Fruit fly (Drosophila melanogaster) whole organism, embryonic: Measurements from ENCODE around the gene Rab21.

Experiments
- Adf1 ChIP-seq: fragments of 200-800 bp; sonication (Bioruptor generic); IDR thresholded peaks from 2 replicates; pipeline ENCODE4 v1.3.6; 2022; ENCODE audit warnings: missing biosample characterization, missing genetic modification characterization
- Atf6 ChIP-seq: fragments of 200-800 bp; sonication (Bioruptor generic); IDR thresholded peaks from 2 replicates; pipeline ENCODE4 v1.3.6; 2022; ENCODE audit warnings: missing biosample characterization, missing genetic modification characterization
- CG12104 ChIP-seq: fragments of 200-800 bp; sonication (Bioruptor generic); optimal IDR thresholded peaks from 3 replicates; lab custom pipeline; 2016; ENCODE audit warnings: missing biosample characterization, missing genetic modification characterization
- CG12769 ChIP-seq: fragments of 200-800 bp; sonication (Bioruptor generic); optimal IDR thresholded peaks from 2 replicates; lab custom pipeline; 2019; ENCODE audit warnings: missing biosample characterization, mild to moderate bottlenecking, missing genetic modification characterization, moderate library complexity
- CG15269 ChIP-seq: fragments of 200-800 bp; sonication (Bioruptor generic); optimal IDR thresholded peaks from 2 replicates; lab custom pipeline; 2018; ENCODE audit warnings: missing biosample characterization, mild to moderate bottlenecking, missing genetic modification characterization, moderate library complexity
- CG15514 ChIP-seq: fragments of 200-800 bp; sonication (Bioruptor generic); optimal IDR thresholded peaks from 3 replicates; lab custom pipeline; 2017; ENCODE audit warnings: missing biosample characterization, missing genetic modification characterization, mild to moderate bottlenecking, moderate library complexity, missing genetic modification reagents
- CG15696 ChIP-seq: fragments of 200-800 bp; sonication (Bioruptor generic); optimal IDR thresholded peaks from 2 replicates; lab custom pipeline; 2019; ENCODE audit warnings: missing biosample characterization, mild to moderate bottlenecking, missing genetic modification characterization, moderate library complexity
- CG17385 ChIP-seq: fragments of 200-800 bp; sonication (Bioruptor generic); optimal IDR thresholded peaks from 3 replicates; lab custom pipeline; 2018; ENCODE audit warnings: missing biosample characterization, mild to moderate bottlenecking, missing genetic modification characterization
- CG1792 ChIP-seq: fragments of 200-800 bp; sonication (Bioruptor generic); optimal IDR thresholded peaks from 2 replicates; lab custom pipeline; 2016; ENCODE audit warnings: missing biosample characterization, missing genetic modification characterization
- CG18599 ChIP-seq: fragments of 200-800 bp; sonication (Bioruptor generic); optimal IDR thresholded peaks from 3 replicates; lab custom pipeline; 2017; ENCODE audit warnings: missing biosample characterization, missing genetic modification characterization, mild to moderate bottlenecking, moderate library complexity, missing genetic modification reagents
- CG2712 ChIP-seq: fragments of 200-800 bp; optimal IDR thresholded peaks from 3 replicates; lab custom pipeline; 2019; ENCODE audit warnings: missing biosample characterization, mild to moderate bottlenecking, missing genetic modification characterization, moderate library complexity
- CG31224 ChIP-seq: fragments of 200-800 bp; sonication (Bioruptor generic); IDR thresholded peaks from 2 replicates; pipeline ENCODE4 v1.3.6; 2022; ENCODE audit warnings: missing biosample characterization, missing genetic modification characterization
- CG4707 ChIP-seq: fragments of 200-800 bp; sonication (Bioruptor generic); optimal IDR thresholded peaks from 2 replicates; lab custom pipeline; 2018; ENCODE audit warnings: missing biosample characterization, mild to moderate bottlenecking, missing genetic modification characterization, moderate library complexity
- CG6791 ChIP-seq: fragments of 200-800 bp; sonication (Bioruptor generic); IDR thresholded peaks from 3 replicates; pipeline ENCODE4 v1.3.6; 2022; ENCODE audit warnings: missing biosample characterization, missing genetic modification characterization; ENCODE audit not compliant: partially characterized antibody
- CG7271 ChIP-seq: fragments of 200-800 bp; sonication (Bioruptor generic); optimal IDR thresholded peaks from 2 replicates; lab custom pipeline; 2018; ENCODE audit warnings: missing biosample characterization, mild to moderate bottlenecking, missing genetic modification characterization, moderate library complexity
- CG7372 ChIP-seq: fragments of 200-800 bp; sonication (Bioruptor generic); IDR thresholded peaks from 2 replicates; pipeline ENCODE4 v1.3.6; 2022; ENCODE audit warnings: missing biosample characterization, missing genetic modification characterization
- CG9215 ChIP-seq: fragments of 200-800 bp; sonication (Bioruptor generic); IDR thresholded peaks from 2 replicates; pipeline ENCODE4 v1.3.6; 2022; ENCODE audit warnings: missing biosample characterization, missing genetic modification characterization
- CG9817 ChIP-seq: fragments of 200-800 bp; sonication (Bioruptor generic); optimal IDR thresholded peaks from 2 replicates; lab custom pipeline; 2018; ENCODE audit warnings: missing biosample characterization, mild to moderate bottlenecking, missing genetic modification characterization, moderate library complexity
- Dek ChIP-seq: fragments of 200-800 bp; sonication (Bioruptor generic); optimal IDR thresholded peaks from 3 replicates; lab custom pipeline; 2019; ENCODE audit warnings: missing biosample characterization, mild to moderate bottlenecking, missing genetic modification characterization, moderate library complexity
- Fer3 ChIP-seq: fragments of 200-800 bp; sonication (Bioruptor generic); optimal IDR thresholded peaks from 2 replicates; lab custom pipeline; 2018; ENCODE audit warnings: missing biosample characterization, mild to moderate bottlenecking, missing genetic modification characterization, moderate library complexity
- Gug ChIP-seq: fragments of 200-800 bp; sonication (Bioruptor generic); IDR thresholded peaks from 4 replicates; pipeline ENCODE4 v1.3.6; 2022; ENCODE audit warnings: missing biosample characterization, missing genetic modification characterization
- H2.0 ChIP-seq: fragments of 200-800 bp; sonication (Bioruptor generic); IDR thresholded peaks from 2 replicates; pipeline ENCODE4 v1.3.6; 2022; ENCODE audit warnings: missing biosample characterization, missing genetic modification characterization
- Hmr ChIP-seq: fragments of 200-800 bp; sonication (Bioruptor generic); optimal IDR thresholded peaks from 3 replicates; lab custom pipeline; 2017; ENCODE audit warnings: mild to moderate bottlenecking, missing biosample characterization, missing genetic modification reagents, missing genetic modification characterization
- Hr51 ChIP-seq, 2 experiments: fragments of 200-800 bp; sonication (Bioruptor generic); optimal IDR thresholded peaks; 2 replicates in 1 of 2; 3 replicates in 1 of 2; lab custom pipeline; 2016 to 2018; ENCODE audit warnings: missing biosample characterization in 2 of 2, missing genetic modification characterization in 2 of 2, mild to moderate bottlenecking in 1 of 2, moderate library complexity in 1 of 2
- Max ChIP-seq: fragments of 200-800 bp; sonication (Bioruptor generic); optimal IDR thresholded peaks from 2 replicates; lab custom pipeline; 2016; ENCODE audit warnings: missing biosample characterization, mild to moderate bottlenecking, missing genetic modification characterization
- NFAT ChIP-seq: fragments of 200-800 bp; sonication (Bioruptor generic); IDR thresholded peaks from 2 replicates; pipeline ENCODE4 v1.3.6; 2022; ENCODE audit warnings: missing biosample characterization, missing genetic modification characterization
- Oli ChIP-seq: fragments of 200-800 bp; sonication (Bioruptor generic); optimal IDR thresholded peaks from 2 replicates; lab custom pipeline; 2018; ENCODE audit warnings: missing biosample characterization, mild to moderate bottlenecking, missing genetic modification characterization, moderate library complexity
- Poxn ChIP-seq: fragments of 200-800 bp; sonication (Bioruptor generic); IDR thresholded peaks from 2 replicates; pipeline ENCODE4 v1.3.6; 2022; ENCODE audit warnings: missing biosample characterization, missing genetic modification characterization
- Sry-β ChIP-seq: fragments of 200-800 bp; sonication (Bioruptor generic); optimal IDR thresholded peaks from 2 replicates; lab custom pipeline; 2018; ENCODE audit warnings: missing biosample characterization, mild to moderate bottlenecking, missing genetic modification characterization, moderate library complexity
- TFAM ChIP-seq: fragments of 200-800 bp; sonication (Bioruptor generic); optimal IDR thresholded peaks from 2 replicates; lab custom pipeline; 2017; ENCODE audit warnings: missing biosample characterization, missing genetic modification characterization, inconsistent platforms
- Xbp1 ChIP-seq: fragments of 200-800 bp; sonication (Bioruptor generic); optimal IDR thresholded peaks from 3 replicates; lab custom pipeline; 2016; ENCODE audit warnings: missing biosample characterization, mild to moderate bottlenecking, missing genetic modification characterization
- ci ChIP-seq: fragments of 200-800 bp; sonication (Bioruptor generic); IDR thresholded peaks from 3 replicates; pipeline ENCODE4 v1.3.6; 2022; ENCODE audit warnings: missing biosample characterization, missing genetic modification characterization
- da ChIP-seq: fragments of 200-800 bp; sonication (Bioruptor generic); optimal IDR thresholded peaks from 2 replicates; lab custom pipeline; 2016; ENCODE audit warnings: missing biosample characterization, missing genetic modification characterization
- dmrt11E ChIP-seq: fragments of 200-800 bp; sonication (Bioruptor generic); optimal IDR thresholded peaks from 3 replicates; lab custom pipeline; 2018; ENCODE audit warnings: missing biosample characterization, mild to moderate bottlenecking, missing genetic modification characterization, moderate library complexity
- dysf ChIP-seq: fragments of 200-800 bp; sonication (Bioruptor generic); IDR thresholded peaks from 3 replicates; pipeline ENCODE4 v1.3.6; 2022; ENCODE audit warnings: missing biosample characterization, missing genetic modification characterization
- kah ChIP-seq: fragments of 200-800 bp; sonication (Bioruptor generic); optimal IDR thresholded peaks from 2 replicates; lab custom pipeline; 2018; ENCODE audit warnings: missing biosample characterization, mild to moderate bottlenecking, missing genetic modification characterization
- klu ChIP-seq: fragments of 200-800 bp; sonication (Bioruptor generic); IDR thresholded peaks from 2 replicates; pipeline ENCODE4 v1.3.6; 2022; ENCODE audit warnings: missing biosample characterization, missing genetic modification characterization
- org-1 ChIP-seq: fragments of 200-800 bp; sonication (Bioruptor generic); optimal IDR thresholded peaks from 2 replicates; lab custom pipeline; 2017; ENCODE audit warnings: missing biosample characterization, missing genetic modification characterization
- pita ChIP-seq: fragments of 200-800 bp; sonication (Bioruptor generic); optimal IDR thresholded peaks from 2 replicates; lab custom pipeline; 2017; ENCODE audit warnings: missing biosample characterization, mild to moderate bottlenecking, missing genetic modification characterization
- row ChIP-seq: fragments of 200-800 bp; sonication (Bioruptor generic); IDR thresholded peaks from 3 replicates; pipeline ENCODE4 v1.3.6; 2022; ENCODE audit warnings: missing biosample characterization, missing genetic modification characterization
- scrt ChIP-seq: fragments of 200-800 bp; sonication (Bioruptor generic); optimal IDR thresholded peaks from 2 replicates; lab custom pipeline; 2018; ENCODE audit warnings: missing biosample characterization, mild to moderate bottlenecking, missing genetic modification characterization, moderate library complexity
- shn ChIP-seq: fragments of 200-800 bp; sonication (Bioruptor generic); optimal IDR thresholded peaks from 3 replicates; lab custom pipeline; 2016; ENCODE audit warnings: missing biosample characterization, missing genetic modification characterization
- slbo ChIP-seq: fragments of 200-800 bp; sonication (Bioruptor generic); IDR thresholded peaks from 2 replicates; pipeline ENCODE4 v1.3.6; 2022; ENCODE audit warnings: missing biosample characterization, missing genetic modification characterization
- sna ChIP-seq: fragments of 200-800 bp; sonication (Bioruptor generic); IDR thresholded peaks from 2 replicates; pipeline ENCODE4 v1.3.6; 2022; ENCODE audit warnings: missing biosample characterization, missing genetic modification characterization; ENCODE audit not compliant: partially characterized antibody
- sob ChIP-seq: fragments of 200-800 bp; sonication (Bioruptor generic); IDR thresholded peaks from 2 replicates; pipeline ENCODE4 v1.3.6; 2022; ENCODE audit warnings: missing biosample characterization, missing genetic modification characterization
- wek ChIP-seq: fragments of 200-800 bp; sonication (Bioruptor generic); optimal IDR thresholded peaks from 3 replicates; lab custom pipeline; 2018; ENCODE audit warnings: missing biosample characterization, mild to moderate bottlenecking, missing genetic modification characterization, moderate library complexity
- zf30C ChIP-seq: fragments of 200-800 bp; sonication (Bioruptor generic); optimal IDR thresholded peaks from 3 replicates; lab custom pipeline; 2018; ENCODE audit warnings: missing biosample characterization, mild to moderate bottlenecking, missing genetic modification characterization

Rab21 gene

dm6 chrX:23006925-23007324 lies 6.3 kb downstream of the Rab21 start:
- TF ChIP-seq Gug (GFP tag; lab: Robert Waterston, UW) (no peak), Sry-β (peak; percentile 65), CG12769 (no peak), H2.0 (GFP tag; lab: Robert Waterston, UW) (no peak), row (GFP tag; lab: Robert Waterston, UW) (peak; percentile 53; the same call in 2 of the 3 replicates), slbo (GFP tag; lab: Robert Waterston, UW) (0 out of 2 replicates have a peak, but pooled peaks have one; percentile 28), CG15514 (GFP tag; lab: Kevin White, UChicago) (peak; percentile 98)
- TF ChIP-seq, all 482 proteins: peak for 4

- TF ChIP-seq NFAT (GFP tag; lab: Robert Waterston, UW) (no peak), Oli (tag; lab: Kevin White, UChicago) (peak; percentile 20), shn (no peak), pita (GFP tag; lab: Kevin White, UChicago) (no peak), Xbp1 (GFP tag; lab: Kevin White, UChicago) (peak; percentile 16), Max (no peak), klu (no peak), Hmr (peak; percentile 32), sna (GFP tag; lab: Robert Waterston, UW) (no peak), CG7271 (tag; lab: Kevin White, UChicago) (no peak), wek (GFP tag; lab: Kevin White, UChicago) (no peak), CG6791 (GFP tag; lab: Robert Waterston, UW) (no peak), Atf6 (GFP tag; lab: Robert Waterston, UW) (no peak), CG1792 (GFP tag; lab: Kevin White, UChicago) (no peak), CG9215 (peak; percentile 37; the same call in 1 of the 2 replicates), dmrt11E (tag; lab: Kevin White, UChicago) (no peak), Poxn (GFP tag; lab: Robert Waterston, UW) (no peak), TFAM (GFP tag; lab: Kevin White, UChicago) (no peak), ci (GFP tag; lab: Robert Waterston, UW) (no peak), da (GFP tag; lab: Kevin White, UChicago) (no peak), kah (GFP tag; lab: Kevin White, UChicago) (no peak), CG2712 (tag; lab: Kevin White, UChicago) (peak; percentile 22), zf30C (GFP tag; lab: Kevin White, UChicago) (no peak), Adf1 (GFP tag; lab: Robert Waterston, UW) (peak; percentile 40; the same call in 1 of the 2 replicates), Dek (no peak), CG15696 (no peak), CG18599 (GFP tag; lab: Kevin White, UChicago) (peak; percentile 62), CG12104 (GFP tag; lab: Kevin White, UChicago) (no peak), CG17385 (peak; percentile 6), scrt (peak; percentile 18), CG7372 (GFP tag; lab: Robert Waterston, UW) (peak; percentile 22; the same call in 1 of the 2 replicates), CG4707 (GFP tag; lab: Kevin White, UChicago) (no peak), Hr51 (GFP tag; optimal IDR thresholded peaks at IDR 0.05; lab: Kevin White, UChicago) (peak in 1 of 2 experiments; percentile 57), org-1 (GFP tag; lab: Kevin White, UChicago) (no peak), CG31224 (no peak), Fer3 (peak; percentile 36), CG9817 (tag; lab: Kevin White, UChicago) (no peak), CG15269 (tag; lab: Kevin White, UChicago) (peak; percentile 28), sob (0 out of 2 replicates have a peak, but pooled peaks have one; percentile 7), dysf (GFP tag; lab: Robert Waterston, UW) (peak; percentile 54; the same call in 1 of the 3 replicates)
Observed at dm6 chrX:23004598-23005469, 8.4 kb downstream of the Rab21 start, which contains the start of the genes stnA and stnB. stnA (minus strand) TSS chrX:23004648. stnB (minus strand) TSS chrX:23004648.
